Fruit fly (Drosophila melanogaster): ENCODE data around the gene CG2233.

Gene CG2233

DNA sequence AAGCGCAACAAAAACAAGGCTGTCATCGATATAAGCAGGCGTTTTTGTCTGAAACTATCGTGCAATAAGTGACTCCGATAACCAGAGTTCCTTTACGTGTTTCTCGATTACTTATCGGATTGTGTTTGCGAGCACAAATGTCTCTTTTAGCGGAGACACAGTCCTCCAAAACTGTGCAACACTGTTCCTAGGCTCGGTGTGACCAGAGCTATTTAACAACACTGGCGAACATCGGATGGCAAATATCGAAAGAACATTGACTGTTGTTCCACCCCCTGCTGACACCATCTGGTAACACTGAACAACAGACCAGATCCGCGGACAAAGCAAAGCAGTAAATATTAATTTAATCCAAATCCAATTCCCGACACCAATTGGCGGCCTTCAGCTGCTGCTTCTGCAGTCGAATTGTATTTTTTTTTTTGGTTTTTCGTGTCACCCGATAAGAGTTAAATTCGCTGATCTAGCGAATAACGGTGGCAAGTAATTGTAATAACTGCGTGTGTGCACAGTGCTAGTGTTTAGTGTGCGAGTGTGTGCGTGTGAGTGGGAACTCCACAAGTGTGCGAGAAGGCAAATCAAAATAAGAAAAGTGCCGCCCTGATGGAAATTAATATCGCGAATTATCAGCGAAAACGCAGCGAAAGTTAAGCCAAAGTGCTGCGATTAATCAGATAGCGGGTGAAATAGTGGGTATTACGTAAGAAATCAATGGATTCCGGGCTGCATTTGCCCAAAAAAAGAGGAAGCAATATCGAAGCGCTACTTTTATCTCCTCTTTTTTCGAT lies 24.3 kb upstream of the CG2233 start, which contains the start of gene mys (continued):
- peak; percentile 63 for TF ChIP-seq nom (GFP tag; optimal IDR thresholded peaks at IDR 0.05)
- peak; percentile 53 for TF ChIP-seq CG3163 (GFP tag; optimal IDR thresholded peaks at IDR 0.05)
- no peak for TF ChIP-seq h (optimal IDR thresholded peaks at IDR 0.05)
- TF ChIP-seq CG4707 (GFP tag; optimal IDR thresholded peaks at IDR 0.05), result no peak
- TF ChIP-seq exex (tag; optimal IDR thresholded peaks at IDR 0.05), result peak; percentile 4
- no peak for TF ChIP-seq CG10979 (tag; optimal IDR thresholded peaks at IDR 0.05)
- no peak for TF ChIP-seq Kr (GFP tag; optimal IDR thresholded peaks at IDR 0.05)
- TF ChIP-seq Bdp1 (GFP tag; optimal IDR thresholded peaks at IDR 0.05), result peak; percentile 71
- 0 out of 3 replicates have a peak, but pooled peaks have one; percentile 47 for TF ChIP-seq CG11695 (GFP tag; IDR thresholded peaks at IDR 0.05)
- no peak for TF ChIP-seq fru (optimal IDR thresholded peaks at IDR 0.05)
- peak; percentile 79 for TF ChIP-seq CG1647 (GFP tag; optimal IDR thresholded peaks at IDR 0.05)
- 0 out of 2 replicates have a peak, but pooled peaks have one; percentile 15 for TF ChIP-seq ara (GFP tag; IDR thresholded peaks at IDR 0.05)
- no peak for TF ChIP-seq Deaf1 (tag; optimal IDR thresholded peaks at IDR 0.05)
- TF ChIP-seq Asciz (GFP tag; optimal IDR thresholded peaks at IDR 0.05), result no peak
- TF ChIP-seq bcd (GFP tag; optimal IDR thresholded peaks at IDR 0.05), result peak; percentile 62
- TF ChIP-seq CG16813 (GFP tag; IDR thresholded peaks at IDR 0.05; ENCODE audit: partially characterized antibody), result peak; percentile 94
- no peak for TF ChIP-seq cwo (GFP tag; optimal IDR thresholded peaks at IDR 0.05)
- TF ChIP-seq Oaz (GFP tag; IDR thresholded peaks at IDR 0.05), result no peak
- no peak for TF ChIP-seq Hr78 (GFP tag; optimal IDR thresholded peaks at IDR 0.05)
- peak; percentile 34 for TF ChIP-seq CG12219 (GFP tag; optimal IDR thresholded peaks at IDR 0.05)
- peak; percentile 91 for TF ChIP-seq CG17186 (GFP tag; optimal IDR thresholded peaks at IDR 0.05)
- TF ChIP-seq CG17802 (tag; optimal IDR thresholded peaks at IDR 0.05), result peak; percentile 55
- peak; percentile 18 for TF ChIP-seq CG12104 (GFP tag; optimal IDR thresholded peaks at IDR 0.05)
- peak; percentile 95 for TF ChIP-seq gfzf (GFP tag; optimal IDR thresholded peaks at IDR 0.05)
- TF ChIP-seq tx (GFP tag; optimal IDR thresholded peaks at IDR 0.05), result peak; percentile 37
- TF ChIP-seq Dek (tag; optimal IDR thresholded peaks at IDR 0.05), result peak; percentile 73
- peak; percentile 61 for TF ChIP-seq CoRest (tag; optimal IDR thresholded peaks at IDR 0.05)
- no peak; the same call in 1 of the 2 replicates for TF ChIP-seq Taf1 (GFP tag; IDR thresholded peaks at IDR 0.05)
- TF ChIP-seq CG15073 (GFP tag; optimal IDR thresholded peaks at IDR 0.05), result no peak
- TF ChIP-seq CG18262 (tag; optimal IDR thresholded peaks at IDR 0.05), result no peak
- TF ChIP-seq B-H1 (GFP tag; IDR thresholded peaks at IDR 0.05), result no peak
- TF ChIP-seq pfk (GFP tag; optimal IDR thresholded peaks at IDR 0.05), result peak; percentile 58
- TF ChIP-seq sd (tag; optimal IDR thresholded peaks at IDR 0.05), result no peak
- TF ChIP-seq CG6813 (GFP tag; optimal IDR thresholded peaks at IDR 0.05), result no peak
- peak; percentile 38; the same call in 1 of the 2 replicates for TF ChIP-seq lmd (GFP tag; IDR thresholded peaks at IDR 0.05)
- peak; percentile 31 for TF ChIP-seq onecut (GFP tag; IDR thresholded peaks at IDR 0.05)
- TF ChIP-seq toy (GFP tag; IDR thresholded peaks at IDR 0.05), result no peak
- peak; percentile 48 for TF ChIP-seq PHDP (tag; optimal IDR thresholded peaks at IDR 0.05)
- TF ChIP-seq lbe (GFP tag; optimal IDR thresholded peaks at IDR 0.05), result peak; percentile 41
- peak; percentile 63 for TF ChIP-seq nmo (GFP tag; optimal IDR thresholded peaks at IDR 0.05)
- no peak for TF ChIP-seq Abd-B (GFP tag; optimal IDR thresholded peaks at IDR 0.05)
- peak; percentile 90 for TF ChIP-seq Rfx (GFP tag; IDR thresholded peaks at IDR 0.05)
- TF ChIP-seq ranshi (GFP tag; IDR thresholded peaks at IDR 0.05), result peak; percentile 58
- TF ChIP-seq CG2199 (GFP tag; IDR thresholded peaks at IDR 0.05), result 0 out of 3 replicates have a peak, but pooled peaks have one; percentile 29
- TF ChIP-seq CG4328 (GFP tag; optimal IDR thresholded peaks at IDR 0.05), result no peak
- TF ChIP-seq salm (tag; optimal IDR thresholded peaks at IDR 0.05), result peak; percentile 0
- TF ChIP-seq CG10267 (tag; optimal IDR thresholded peaks at IDR 0.05), result peak; percentile 99
- no peak for TF ChIP-seq CG15011 (GFP tag; optimal IDR thresholded peaks at IDR 0.05)
- peak; percentile 30 for TF ChIP-seq Hr3 (GFP tag; optimal IDR thresholded peaks at IDR 0.05)

Measured in whole organism, embryonic.